Worm (Caenorhabditis elegans) whole organism, young adult: Measurements from ENCODE around the gene Y71H2AM.6.

Experiments used
- B0019.2 ChIP-seq: fragments of 200-800 bp; sonication (Bioruptor generic); conservative IDR thresholded peaks from 2 replicates; pipeline ENCODE4 v1.3.6; 2022; ENCODE audit warnings: missing genetic modification reagents, missing genetic modification characterization, missing compliant biosample characterization
- B0261.1 ChIP-seq: sonication (generic microtip); optimal IDR thresholded peaks from 2 replicates; lab custom pipeline; 2016; ENCODE audit warnings: mild to moderate bottlenecking, missing genetic modification characterization, moderate library complexity, missing compliant biosample characterization
- C06A6.2 ChIP-seq: fragments of 200-800 bp; sonication (Bioruptor generic); conservative IDR thresholded peaks from 2 replicates; pipeline ENCODE4 v1.3.6; 2022; ENCODE audit warnings: missing genetic modification characterization, missing compliant biosample characterization
- C17E4.6 ChIP-seq: fragments of 200-800 bp; sonication (Bioruptor generic); IDR thresholded peaks from 2 replicates; pipeline ENCODE4 v1.3.6; 2022; ENCODE audit warnings: missing genetic modification reagents, missing genetic modification characterization, missing compliant biosample characterization
- F10E7.11 ChIP-seq: sonication (generic microtip); optimal IDR thresholded peaks from 2 replicates; lab custom pipeline; 2017; ENCODE audit warnings: mild to moderate bottlenecking, missing genetic modification characterization, moderate library complexity, missing compliant biosample characterization
- F23B12.7 ChIP-seq: sonication (generic microtip); optimal IDR thresholded peaks from 2 replicates; lab custom pipeline; 2017; ENCODE audit warnings: missing genetic modification characterization, mild to moderate bottlenecking, missing compliant biosample characterization, antibody characterized with exemption, moderate library complexity; ENCODE audit not compliant: insufficient read depth
- F39B2.1 ChIP-seq: fragments of 200-800 bp; sonication (Bioruptor generic); IDR thresholded peaks from 2 replicates; pipeline ENCODE4 v1.3.6; 2022; ENCODE audit warnings: missing genetic modification reagents, missing genetic modification characterization, missing compliant biosample characterization
- F57C9.4 ChIP-seq: sonication (generic microtip); optimal IDR thresholded peaks from 2 replicates; lab custom pipeline; 2017; ENCODE audit warnings: mild to moderate bottlenecking, missing genetic modification characterization, missing compliant biosample characterization
- T07F8.4 ChIP-seq: sonication (generic microtip); optimal IDR thresholded peaks from 2 replicates; lab custom pipeline; 2016; ENCODE audit warnings: mild to moderate bottlenecking, missing genetic modification characterization, moderate library complexity, missing compliant biosample characterization
- T26A5.8 ChIP-seq: sonication (generic microtip); optimal IDR thresholded peaks from 2 replicates; lab custom pipeline; 2016; ENCODE audit warnings: missing genetic modification characterization, missing compliant biosample characterization
- Y53F4B.3 ChIP-seq: fragments of 200-800 bp; sonication (Bioruptor generic); IDR thresholded peaks from 2 replicates; pipeline ENCODE4 v1.3.6; 2022; ENCODE audit warnings: missing genetic modification reagents, missing genetic modification characterization, missing compliant biosample characterization
- ZK185.1 ChIP-seq: sonication (generic microtip); optimal IDR thresholded peaks from 2 replicates; lab custom pipeline; 2016; ENCODE audit warnings: mild to moderate bottlenecking, missing genetic modification characterization, missing compliant biosample characterization; ENCODE audit not compliant: poor library complexity, severe bottlenecking
- akir-1 ChIP-seq: fragments of 200-800 bp; sonication (Bioruptor generic); optimal IDR thresholded peaks from 2 replicates; lab custom pipeline; 2018; ENCODE audit warnings: mild to moderate bottlenecking, missing genetic modification characterization, moderate library complexity, missing compliant biosample characterization
- aptf-2 ChIP-seq: fragments of 200-800 bp; sonication (Bioruptor generic); conservative IDR thresholded peaks from 2 replicates; pipeline ENCODE4 v1.3.6; 2022; ENCODE audit warnings: missing genetic modification reagents, missing genetic modification characterization, missing compliant biosample characterization
- athp-1 ChIP-seq: sonication (generic microtip); optimal IDR thresholded peaks from 2 replicates; lab custom pipeline; 2017; ENCODE audit warnings: mild to moderate bottlenecking, missing genetic modification characterization, missing compliant biosample characterization
- attf-6 ChIP-seq: fragments of 200-800 bp; sonication (Bioruptor generic); IDR thresholded peaks from 2 replicates; pipeline ENCODE4 v1.3.6; 2022; ENCODE audit warnings: missing genetic modification reagents, missing genetic modification characterization, missing compliant biosample characterization
- bed-1 ChIP-seq: fragments of 200-800 bp; sonication (Bioruptor generic); IDR thresholded peaks from 2 replicates; pipeline ENCODE4 v1.3.6; 2022; ENCODE audit warnings: missing genetic modification reagents, missing genetic modification characterization, missing compliant biosample characterization
- cebp-1 ChIP-seq, 2 experiments: fragments of 200-800 bp in 1 of 2; sonication (Bioruptor generic) in 1 of 2; sonication (generic microtip) in 1 of 2; IDR thresholded peaks in 1 of 2; optimal IDR thresholded peaks in 1 of 2; 2 replicates each; pipeline versions ENCODE4 v1.3.6 to Lab custom; 2017 to 2022; ENCODE audit warnings: missing compliant biosample characterization in 2 of 2, missing genetic modification characterization in 2 of 2, mild to moderate bottlenecking in 1 of 2, missing genetic modification reagents in 1 of 2, moderate library complexity in 1 of 2
- ceh-58 ChIP-seq: fragments of 200-800 bp; sonication (Bioruptor generic); IDR thresholded peaks from 2 replicates; pipeline ENCODE4 v1.3.6; 2022; ENCODE audit warnings: missing genetic modification characterization, missing compliant biosample characterization
- ceh-79 ChIP-seq: sonication (generic microtip); optimal IDR thresholded peaks from 2 replicates; lab custom pipeline; 2017; ENCODE audit warnings: mild to moderate bottlenecking, missing genetic modification characterization, missing compliant biosample characterization
- ceh-91 ChIP-seq: fragments of 200-800 bp; sonication (Bioruptor generic); IDR thresholded peaks from 2 replicates; pipeline ENCODE4 v1.3.6; 2022; ENCODE audit warnings: missing genetic modification reagents, missing genetic modification characterization, missing compliant biosample characterization
- die-1 ChIP-seq: sonication (generic microtip); optimal IDR thresholded peaks from 2 replicates; lab custom pipeline; 2016; ENCODE audit warnings: missing genotype, mild to moderate bottlenecking, missing genetic modification characterization, missing compliant biosample characterization
- efl-1 ChIP-seq: fragments of 150-350 bp; optimal IDR thresholded peaks from 2 replicates; lab custom pipeline; 2014; ENCODE audit warnings: missing biosample characterization, missing genetic modification reagents, missing genetic modification characterization
- egl-18 ChIP-seq: fragments of 200-800 bp; sonication (Bioruptor generic); IDR thresholded peaks from 2 replicates; pipeline ENCODE4 v1.3.6; 2022; ENCODE audit warnings: missing genetic modification reagents, missing genetic modification characterization, missing compliant biosample characterization
- egl-44 ChIP-seq: fragments of 200-800 bp; sonication (Bioruptor generic); IDR thresholded peaks from 2 replicates; pipeline ENCODE4 v1.3.6; 2022; ENCODE audit warnings: missing genetic modification reagents, missing genetic modification characterization, missing compliant biosample characterization
- ekl-4 ChIP-seq: fragments of 200-800 bp; sonication (Bioruptor generic); IDR thresholded peaks from 2 replicates; pipeline ENCODE4 v1.3.6; 2022; ENCODE audit warnings: missing genetic modification reagents, missing genetic modification characterization, missing compliant biosample characterization
- gei-17 ChIP-seq: fragments of 200-800 bp; sonication (Bioruptor generic); optimal IDR thresholded peaks from 2 replicates; lab custom pipeline; 2018; ENCODE audit warnings: mild to moderate bottlenecking, missing genetic modification characterization, missing compliant biosample characterization
- hlh-12 ChIP-seq: sonication (generic microtip); optimal IDR thresholded peaks from 2 replicates; lab custom pipeline; 2016; ENCODE audit warnings: missing genetic modification characterization, missing compliant biosample characterization
- lag-1 ChIP-seq: fragments of 200-800 bp; sonication (Bioruptor generic); IDR thresholded peaks from 2 replicates; pipeline ENCODE4 v1.3.6; 2022; ENCODE audit warnings: missing genetic modification reagents, missing genetic modification characterization, missing compliant biosample characterization
- lin-40 ChIP-seq: sonication (generic microtip); optimal IDR thresholded peaks from 2 replicates; lab custom pipeline; 2016; ENCODE audit warnings: missing genetic modification characterization, mild to moderate bottlenecking, missing compliant biosample characterization, missing genotype, missing genetic modification reagents
- lsy-27 ChIP-seq: sonication (generic microtip); optimal IDR thresholded peaks from 2 replicates; lab custom pipeline; 2017; ENCODE audit warnings: missing genetic modification characterization, mild to moderate bottlenecking, missing compliant biosample characterization, antibody characterized with exemption, missing genotype, borderline replicate concordance; ENCODE audit not compliant: insufficient read depth
- madf-10 ChIP-seq: sonication (generic microtip); optimal IDR thresholded peaks from 2 replicates; lab custom pipeline; 2016; ENCODE audit warnings: mild to moderate bottlenecking, missing genetic modification characterization, missing compliant biosample characterization
- madf-6 ChIP-seq: fragments of 200-800 bp; sonication (Bioruptor generic); IDR thresholded peaks from 2 replicates; pipeline ENCODE4 v1.3.6; 2022; ENCODE audit warnings: missing genetic modification reagents, missing genetic modification characterization, missing compliant biosample characterization
- nfya-1 ChIP-seq: sonication (generic microtip); optimal IDR thresholded peaks from 2 replicates; lab custom pipeline; 2017; ENCODE audit warnings: antibody characterized with exemption, missing compliant biosample characterization, missing genetic modification characterization, borderline replicate concordance; ENCODE audit not compliant: insufficient read depth
- nhr-27 ChIP-seq: fragments of 200-800 bp; sonication (Bioruptor generic); optimal IDR thresholded peaks from 2 replicates; lab custom pipeline; 2018; ENCODE audit warnings: mild to moderate bottlenecking, missing genetic modification characterization, moderate library complexity, missing compliant biosample characterization
- nhr-90 ChIP-seq: sonication (generic microtip); optimal IDR thresholded peaks from 2 replicates; lab custom pipeline; 2016; ENCODE audit warnings: missing genotype, mild to moderate bottlenecking, missing genetic modification characterization, missing compliant biosample characterization
- rec-8 ChIP-seq, 2 experiments: sonication (generic microtip); optimal IDR thresholded peaks; 2 replicates each; lab custom pipeline; 2016; ENCODE audit warnings: mild to moderate bottlenecking in 2 of 2, missing genetic modification characterization in 2 of 2, missing genetic modification reagents in 2 of 2, missing genotype in 2 of 2, missing biosample characterization in 1 of 2, missing compliant biosample characterization in 1 of 2, moderate library complexity in 1 of 2
- repo-1 ChIP-seq: sonication (generic microtip); optimal IDR thresholded peaks from 2 replicates; lab custom pipeline; 2017; ENCODE audit warnings: mild to moderate bottlenecking, missing genetic modification characterization, missing compliant biosample characterization
- sdz-38 ChIP-seq: sonication (generic microtip); optimal IDR thresholded peaks from 2 replicates; lab custom pipeline; 2016; ENCODE audit warnings: missing genotype, missing genetic modification characterization, missing compliant biosample characterization
- snpc-3.4 ChIP-seq: sonication (generic microtip); optimal IDR thresholded peaks from 2 replicates; lab custom pipeline; 2017; ENCODE audit warnings: missing genetic modification characterization, mild to moderate bottlenecking, missing compliant biosample characterization, antibody characterized with exemption, moderate library complexity, missing genotype, missing genetic modification reagents
- snpc-4 ChIP-seq, 5 experiments: fragments of 150-350 bp in 1 of 5; sonication (generic microtip) in 4 of 5; optimal IDR thresholded peaks; 2 replicates each; lab custom pipeline; 2014 to 2018; ENCODE audit warnings: missing genetic modification characterization in 5 of 5, missing biosample characterization in 3 of 5, antibody characterized with exemption in 2 of 5, mild to moderate bottlenecking in 2 of 5, missing compliant biosample characterization in 2 of 5, missing genotype in 2 of 5, moderate library complexity in 2 of 5, missing genetic modification reagents in 1 of 5
- somi-1 ChIP-seq: fragments of 200-800 bp; sonication (Bioruptor generic); optimal IDR thresholded peaks from 2 replicates; lab custom pipeline; 2018; ENCODE audit warnings: mild to moderate bottlenecking, missing genetic modification characterization, missing compliant biosample characterization
- sptf-2 ChIP-seq: fragments of 200-800 bp; sonication (Bioruptor generic); optimal IDR thresholded peaks from 2 replicates; lab custom pipeline; 2018; ENCODE audit warnings: mild to moderate bottlenecking, missing genetic modification characterization, missing compliant biosample characterization
- tbx-9 ChIP-seq: sonication (generic microtip); optimal IDR thresholded peaks from 2 replicates; lab custom pipeline; 2016; ENCODE audit warnings: borderline replicate concordance, missing genetic modification characterization, inconsistent platforms, missing compliant biosample characterization
- unc-62 ChIP-seq: fragments of 150-350 bp; optimal IDR thresholded peaks from 2 replicates; lab custom pipeline; 2014; ENCODE audit warnings: missing biosample characterization, missing genetic modification reagents, missing genetic modification characterization
- ztf-28 ChIP-seq: fragments of 200-800 bp; sonication (Bioruptor generic); IDR thresholded peaks from 2 replicates; pipeline ENCODE4 v1.3.6; 2022; ENCODE audit warnings: missing genetic modification reagents, missing genetic modification characterization, missing compliant biosample characterization

The Y71H2AM.6 gene

DNA sequence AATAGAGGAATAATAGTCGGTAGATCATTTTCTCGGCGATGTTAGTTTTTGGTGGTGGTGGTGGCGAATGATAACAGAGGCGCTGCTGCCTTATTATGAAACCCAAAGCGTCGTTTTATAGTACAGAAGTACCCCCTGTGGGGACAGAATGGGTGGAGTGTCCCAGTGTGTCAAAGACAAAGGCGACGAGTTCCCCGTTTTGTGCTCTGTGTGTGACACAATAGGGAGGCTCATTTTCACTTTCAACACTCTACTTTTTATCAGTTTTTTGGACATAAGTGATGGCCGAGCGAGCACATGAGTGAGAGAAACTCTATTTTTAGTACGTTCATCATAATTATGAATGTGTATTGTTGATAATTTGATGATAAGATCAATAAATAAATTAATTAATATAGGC lies 20.1 kb upstream of the Y71H2AM.6 start, which contains the start of gene pho-9 (continued):
- TF ChIP-seq cebp-1 (GFP tag; IDR thresholded peaks at IDR 0.05; lab: Robert Waterston, UW) (peak; percentile 88; the same call in 1 of the 2 replicates), cebp-1 (tag; optimal IDR thresholded peaks at IDR 0.05; lab: Kevin White, UChicago) (peak; percentile 88), Y53F4B.3 (GFP tag; lab: Robert Waterston, UW) (no peak), nhr-27 (no peak), athp-1 (no peak), F23B12.7 (tag; lab: Kevin White, UChicago) (no peak), rec-8 (tag; optimal IDR thresholded peaks at IDR 0.05; lab: Kevin White, UChicago) (no peak), ceh-58 (GFP tag; lab: Robert Waterston, UW) (no peak), C17E4.6 (no peak), tbx-9 (tag; lab: Kevin White, UChicago) (no peak), ceh-79 (no peak), nhr-90 (tag; lab: Kevin White, UChicago) (no peak), F39B2.1 (GFP tag; lab: Robert Waterston, UW) (no peak), lin-40 (no peak), bed-1 (GFP tag; lab: Robert Waterston, UW) (no peak), egl-18 (GFP tag; lab: Robert Waterston, UW) (no peak), C06A6.2 (no peak), unc-62 (GFP tag; lab: Kevin White, UChicago) (peak; percentile 4), madf-6 (GFP tag; lab: Robert Waterston, UW) (no peak)

DNA sequence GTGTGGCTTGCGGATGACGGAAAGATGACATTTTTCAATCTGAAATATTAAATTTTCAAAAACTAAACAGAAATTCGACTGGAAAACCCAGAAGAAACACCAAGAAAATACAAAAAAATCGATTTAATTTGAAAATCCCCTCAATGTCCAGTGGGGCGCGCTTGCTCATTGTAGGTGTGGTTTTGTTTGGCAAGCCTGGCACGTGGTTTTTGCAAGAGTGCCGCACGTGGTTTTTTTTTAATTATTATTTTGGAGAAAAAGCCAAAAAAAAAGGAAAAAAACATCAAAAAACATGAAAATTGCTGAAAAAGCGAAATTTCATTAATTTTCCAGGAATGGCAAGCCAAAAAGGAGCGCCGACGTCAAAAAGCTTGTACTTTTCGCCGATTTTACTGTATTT lies 12.2 kb upstream of the Y71H2AM.6 start, which contains the start of gene swsn-3:
swsn-3 (minus strand) TSS at position 45 of the 400 bp plus-strand sequence.
- TF ChIP-seq akir-1 (GFP tag; lab: Kevin White, UChicago) (no peak), somi-1 (GFP tag; lab: Kevin White, UChicago) (no peak), F10E7.11 (tag; lab: Kevin White, UChicago) (no peak), attf-6 (GFP tag; lab: Robert Waterston, UW) (no peak), T26A5.8 (tag; lab: Kevin White, UChicago) (no peak), bed-1 (GFP tag; lab: Robert Waterston, UW) (no peak), B0261.1 (tag; lab: Kevin White, UChicago) (no peak), egl-18 (GFP tag; lab: Robert Waterston, UW) (no peak), efl-1 (peak; percentile 50), ZK185.1 (tag; lab: Kevin White, UChicago) (no peak), hlh-12 (no peak), nfya-1 (tag; lab: Kevin White, UChicago) (no peak), ztf-28 (GFP tag; lab: Robert Waterston, UW) (no peak), sdz-38 (tag; lab: Kevin White, UChicago) (no peak), tbx-9 (tag; lab: Kevin White, UChicago) (no peak), madf-10 (peak; percentile 13), ekl-4 (GFP tag; lab: Robert Waterston, UW) (no peak; the same call in 1 of the 2 replicates), die-1 (tag; lab: Kevin White, UChicago) (no peak), repo-1 (tag; lab: Kevin White, UChicago) (peak; percentile 49), snpc-4 (GFP tag; optimal IDR thresholded peaks at IDR 0.05; lab: Kevin White, UChicago) (peak; percentile 73), snpc-4 (tag; optimal IDR thresholded peaks at IDR 0.05; lab: Kevin White, UChicago) (peak; percentile 11 to 70 (median 62)), C17E4.6 (peak; percentile 68), lag-1 (no peak), lsy-27 (peak; percentile 72), egl-44 (GFP tag; lab: Robert Waterston, UW) (no peak), sptf-2 (no peak), ceh-91 (GFP tag; lab: Robert Waterston, UW) (peak; percentile 57), B0019.2 (GFP tag; lab: Robert Waterston, UW) (peak; percentile 72), snpc-3.4 (tag; lab: Kevin White, UChicago) (peak; percentile 69), F57C9.4 (no peak), T07F8.4 (peak; percentile 24), aptf-2 (no peak), gei-17 (GFP tag; lab: Kevin White, UChicago) (peak; percentile 15)
